Worm (Caenorhabditis elegans) whole organism, mixed stage, embryonic: Measurements from ENCODE around the gene F28F8.7.

Source experiments
- M03D4.4 ChIP-seq: sonication (generic microtip); optimal IDR thresholded peaks from 2 replicates; lab custom pipeline; 2017; ENCODE audit warnings: mild to moderate bottlenecking, missing genetic modification characterization, missing compliant biosample characterization
- bed-3 ChIP-seq: fragments of 200-800 bp; sonication (Bioruptor generic); optimal IDR thresholded peaks from 3 replicates; lab custom pipeline; 2018; ENCODE audit warnings: mild to moderate bottlenecking, missing genetic modification characterization, moderate library complexity, missing compliant biosample characterization
- blmp-1 ChIP-seq: fragments of 150-350 bp; optimal IDR thresholded peaks from 2 replicates; lab custom pipeline; 2014; ENCODE audit warnings: missing biosample characterization, missing genetic modification characterization
- ceh-39 ChIP-seq: fragments of 150-350 bp; optimal IDR thresholded peaks from 2 replicates; lab custom pipeline; 2014; ENCODE audit warnings: missing biosample characterization, missing genetic modification characterization
- ceh-43 ChIP-seq: fragments of 200-800 bp; sonication (Bioruptor generic); optimal IDR thresholded peaks from 2 replicates; lab custom pipeline; 2018; ENCODE audit warnings: mild to moderate bottlenecking, missing genetic modification characterization, moderate library complexity, missing compliant biosample characterization
- ceh-83 ChIP-seq: fragments of 200-800 bp; sonication (Bioruptor generic); optimal IDR thresholded peaks from 2 replicates; lab custom pipeline; 2018; ENCODE audit warnings: mild to moderate bottlenecking, missing genetic modification characterization, missing compliant biosample characterization
- ces-1 ChIP-seq: fragments of 150-350 bp; optimal IDR thresholded peaks from 2 replicates; lab custom pipeline; 2014; ENCODE audit warnings: missing biosample characterization, missing genetic modification reagents, missing genetic modification characterization
- cnd-1 ChIP-seq: fragments of 200-800 bp; sonication (Bioruptor generic); optimal IDR thresholded peaks from 2 replicates; lab custom pipeline; 2018; ENCODE audit warnings: mild to moderate bottlenecking, missing genetic modification characterization, missing compliant biosample characterization
- drap-1 ChIP-seq: fragments of 200-800 bp; sonication (Bioruptor generic); optimal IDR thresholded peaks from 3 replicates; lab custom pipeline; 2018; ENCODE audit warnings: mild to moderate bottlenecking, missing genetic modification characterization, missing compliant biosample characterization
- elt-3 ChIP-seq: fragments of 150-350 bp; optimal IDR thresholded peaks from 2 replicates; lab custom pipeline; 2014; ENCODE audit warnings: missing biosample characterization, missing genetic modification characterization
- flh-1 ChIP-seq: fragments of 200-800 bp; sonication (Bioruptor generic); optimal IDR thresholded peaks from 2 replicates; lab custom pipeline; 2018; ENCODE audit warnings: mild to moderate bottlenecking, missing genetic modification characterization, moderate library complexity, missing compliant biosample characterization
- ham-2 ChIP-seq: fragments of 200-800 bp; sonication (Bioruptor generic); optimal IDR thresholded peaks from 2 replicates; lab custom pipeline; 2018; ENCODE audit warnings: mild to moderate bottlenecking, missing genetic modification characterization, missing compliant biosample characterization
- hlh-1 ChIP-seq: fragments of 150-350 bp; optimal IDR thresholded peaks from 2 replicates; lab custom pipeline; 2014; ENCODE audit warnings: missing biosample characterization, missing genetic modification reagents, missing genetic modification characterization
- lin-13 ChIP-seq: fragments of 150-350 bp; optimal IDR thresholded peaks from 2 replicates; lab custom pipeline; 2014; ENCODE audit warnings: missing biosample characterization, missing genetic modification characterization
- lin-32 ChIP-seq: fragments of 200-800 bp; sonication (Bioruptor generic); optimal IDR thresholded peaks from 2 replicates; lab custom pipeline; 2018; ENCODE audit warnings: mild to moderate bottlenecking, missing genetic modification characterization, missing compliant biosample characterization
- lsy-2 ChIP-seq: fragments of 150-350 bp; optimal IDR thresholded peaks from 2 replicates; lab custom pipeline; 2014; ENCODE audit warnings: missing biosample characterization, missing genetic modification characterization
- mab-5 ChIP-seq: fragments of 150-350 bp; optimal IDR thresholded peaks from 2 replicates; lab custom pipeline; 2014; ENCODE audit warnings: missing biosample characterization, missing genetic modification characterization
- mep-1 ChIP-seq: fragments of 150-350 bp; optimal IDR thresholded peaks from 2 replicates; lab custom pipeline; 2017; ENCODE audit warnings: missing biosample characterization, missing genetic modification reagents, missing genetic modification characterization, inconsistent platforms
- nhr-12 ChIP-seq: fragments of 150-350 bp; optimal IDR thresholded peaks from 2 replicates; lab custom pipeline; 2014; ENCODE audit warnings: missing biosample characterization, missing genetic modification characterization
- nhr-2 ChIP-seq: fragments of 150-350 bp; optimal IDR thresholded peaks from 2 replicates; lab custom pipeline; 2014; ENCODE audit warnings: missing biosample characterization, missing genetic modification characterization
- nhr-237 ChIP-seq: fragments of 150-350 bp; optimal IDR thresholded peaks from 2 replicates; lab custom pipeline; 2014; ENCODE audit warnings: missing biosample characterization, missing genetic modification characterization
- nhr-28 ChIP-seq: fragments of 150-350 bp; optimal IDR thresholded peaks from 2 replicates; lab custom pipeline; 2014; ENCODE audit warnings: missing biosample characterization, missing genetic modification characterization
- nhr-76 ChIP-seq: sonication (generic microtip); optimal IDR thresholded peaks from 2 replicates; lab custom pipeline; 2017; ENCODE audit warnings: missing biosample characterization, missing genetic modification characterization
- pha-4 ChIP-seq: fragments of 150-350 bp; optimal IDR thresholded peaks from 2 replicates; lab custom pipeline; 2018; ENCODE audit warnings: missing biosample characterization, missing genetic modification reagents, missing genetic modification characterization
- snpc-4 ChIP-seq: fragments of 150-350 bp; optimal IDR thresholded peaks from 2 replicates; lab custom pipeline; 2014; ENCODE audit warnings: missing biosample characterization, missing genetic modification characterization
- tbx-8 ChIP-seq: fragments of 200-800 bp; sonication (Bioruptor generic); optimal IDR thresholded peaks from 2 replicates; lab custom pipeline; 2018; ENCODE audit warnings: mild to moderate bottlenecking, missing genetic modification characterization, moderate library complexity, missing compliant biosample characterization
- unc-120 ChIP-seq: sonication (generic microtip); optimal IDR thresholded peaks from 2 replicates; lab custom pipeline; 2017; ENCODE audit warnings: missing genetic modification characterization, missing compliant biosample characterization; ENCODE audit not compliant: poor library complexity, severe bottlenecking
- unc-39 ChIP-seq: fragments of 150-350 bp; optimal IDR thresholded peaks from 2 replicates; lab custom pipeline; 2014; ENCODE audit warnings: missing biosample characterization, missing genetic modification characterization
- zip-8 ChIP-seq: fragments of 150-350 bp; optimal IDR thresholded peaks from 2 replicates; lab custom pipeline; 2014; ENCODE audit warnings: missing biosample characterization, missing genetic modification characterization
- ztf-11 ChIP-seq: fragments of 150-350 bp; optimal IDR thresholded peaks from 2 replicates; lab custom pipeline; 2014; ENCODE audit warnings: missing biosample characterization, missing genetic modification characterization

Gene F28F8.7

DNA sequence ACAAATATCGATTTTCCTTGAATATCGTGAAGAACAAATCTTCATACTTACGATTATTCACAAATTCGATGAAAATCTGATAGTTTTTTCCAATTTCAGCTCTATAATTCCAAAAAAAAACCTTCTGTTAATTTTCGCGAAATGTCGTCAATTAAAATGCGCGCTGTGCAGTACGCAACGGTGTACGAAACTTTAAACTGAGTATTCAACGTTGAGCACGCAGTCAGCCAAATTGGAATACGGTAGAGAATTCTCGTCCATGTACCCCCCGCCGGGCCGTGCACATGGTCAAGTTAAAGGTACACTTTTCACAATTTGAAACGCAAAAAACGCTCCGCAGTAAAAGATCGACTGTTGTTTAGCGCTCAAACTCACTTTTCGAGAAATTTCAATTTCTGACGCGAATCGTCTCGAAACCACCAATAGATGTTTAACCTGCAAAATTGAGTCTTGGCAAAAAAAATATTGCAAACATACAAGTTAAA lies at the start of gene F28F8.7:
Gene F28F8.7, minus strand, starts transcription at position 435 of the 485 bp plus-strand sequence.
- TF ChIP-seq lsy-2 (tag; lab: Kevin White, UChicago): peak; percentile 88

DNA sequence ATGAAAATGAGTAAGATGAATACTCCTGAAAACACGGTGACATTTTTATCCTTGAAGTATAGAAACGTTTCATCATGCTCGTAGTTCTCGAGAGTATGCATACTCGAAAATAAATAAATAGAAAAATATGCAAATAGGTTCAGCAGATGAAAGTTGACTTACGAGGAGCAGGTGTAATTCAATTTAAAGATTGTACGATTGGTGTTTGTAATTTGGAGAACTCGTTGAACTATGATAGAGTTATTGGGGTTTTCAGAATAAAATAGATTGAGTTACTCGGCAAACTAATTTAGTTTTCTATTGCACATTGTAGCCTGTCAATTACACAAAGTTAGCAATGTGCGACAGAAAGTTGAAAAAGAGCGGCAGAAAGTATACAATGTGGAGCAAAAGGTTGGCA lies 48.4 kb upstream of the F28F8.7 start, which contains the start of gene srz-44:
Gene srz-44, minus strand, starts transcription at position 101 of the 400 bp plus-strand sequence.
- TF ChIP-seq ces-1 (GFP tag; lab: Kevin White, UChicago) (peak; percentile 13), cnd-1 (tag; lab: Kevin White, UChicago) (no peak), drap-1 (GFP tag; lab: Kevin White, UChicago) (no peak), bed-3 (GFP tag; lab: Kevin White, UChicago) (no peak), nhr-28 (no peak)

DNA sequence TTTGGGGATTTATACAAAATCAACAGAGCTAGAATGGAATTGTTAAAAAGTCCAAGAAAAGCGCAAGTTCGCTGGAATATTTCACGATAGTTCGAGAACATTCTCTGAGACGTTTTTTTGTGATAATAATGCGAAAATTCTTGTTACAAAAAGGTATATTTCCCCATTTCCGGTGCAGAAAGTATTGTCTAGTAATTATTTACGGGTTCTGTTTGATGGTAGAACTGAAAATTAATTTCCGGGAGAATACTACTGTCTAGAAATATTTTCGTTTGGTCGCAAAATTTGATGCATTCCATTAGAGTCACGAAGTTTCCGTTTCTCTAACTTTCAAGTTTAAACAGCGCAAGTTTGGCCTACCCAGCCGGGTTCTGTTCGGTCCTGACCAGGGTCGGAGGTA lies 39.1 kb upstream of the F28F8.7 start, which contains the start of gene str-248:
Gene str-248, minus strand, starts transcription at position 101 of the 400 bp plus-strand sequence.
- TF ChIP-seq mep-1 (tag; lab: Kevin White, UChicago) (no peak), zip-8 (no peak), snpc-4 (tag; lab: Kevin White, UChicago) (no peak), lin-13 (tag; lab: Kevin White, UChicago) (no peak), cnd-1 (tag; lab: Kevin White, UChicago) (no peak), nhr-2 (tag; lab: Kevin White, UChicago) (no peak), mab-5 (tag; lab: Kevin White, UChicago) (no peak), elt-3 (tag; lab: Kevin White, UChicago) (no peak), M03D4.4 (tag; lab: Kevin White, UChicago) (no peak), bed-3 (GFP tag; lab: Kevin White, UChicago) (no peak)

DNA sequence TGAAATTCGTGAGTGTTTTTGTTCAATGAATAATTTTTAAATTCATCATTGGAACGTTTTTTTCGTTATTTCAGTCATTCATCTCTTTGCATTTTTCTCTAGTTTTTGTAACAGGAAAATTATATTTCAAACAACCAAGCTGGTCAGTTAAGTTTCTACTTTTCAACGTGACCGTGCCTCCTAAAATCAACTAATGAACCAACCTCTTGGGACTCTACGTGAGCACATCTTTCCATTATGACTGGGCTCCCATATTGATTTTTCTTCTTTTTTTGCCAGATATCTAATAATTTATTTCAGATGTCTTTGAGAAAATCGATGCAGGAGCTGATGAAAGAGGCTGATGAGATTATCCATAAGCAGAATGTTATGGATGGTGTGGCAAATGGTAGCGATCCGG lies 35.1 kb upstream of the F28F8.7 start, which contains the start of gene C55A1.11:
Gene C55A1.11, plus strand, starts transcription at position 301 of the 400 bp plus-strand sequence.
- no peak for TF ChIP-seq nhr-76 (tag; lab: Kevin White, UChicago)
- TF ChIP-seq unc-39 (tag; lab: Kevin White, UChicago): no peak
- no peak for TF ChIP-seq flh-1 (GFP tag; lab: Kevin White, UChicago)
- no peak for TF ChIP-seq lin-32 (GFP tag; lab: Kevin White, UChicago)
- TF ChIP-seq cnd-1 (tag; lab: Kevin White, UChicago): no peak
- TF ChIP-seq hlh-1: no peak
- TF ChIP-seq ceh-39 (tag; lab: Kevin White, UChicago): no peak
- TF ChIP-seq ceh-83 (GFP tag; lab: Kevin White, UChicago): no peak
- no peak for TF ChIP-seq mab-5 (tag; lab: Kevin White, UChicago)
- no peak for TF ChIP-seq ham-2 (GFP tag; lab: Kevin White, UChicago)
- TF ChIP-seq nhr-237 (tag; lab: Kevin White, UChicago): no peak
- no peak for TF ChIP-seq tbx-8 (GFP tag; lab: Kevin White, UChicago)
- TF ChIP-seq unc-120: no peak
- no peak for TF ChIP-seq bed-3 (GFP tag; lab: Kevin White, UChicago)
- TF ChIP-seq snpc-4 (tag; lab: Kevin White, UChicago): no peak
- TF ChIP-seq pha-4: no peak

DNA sequence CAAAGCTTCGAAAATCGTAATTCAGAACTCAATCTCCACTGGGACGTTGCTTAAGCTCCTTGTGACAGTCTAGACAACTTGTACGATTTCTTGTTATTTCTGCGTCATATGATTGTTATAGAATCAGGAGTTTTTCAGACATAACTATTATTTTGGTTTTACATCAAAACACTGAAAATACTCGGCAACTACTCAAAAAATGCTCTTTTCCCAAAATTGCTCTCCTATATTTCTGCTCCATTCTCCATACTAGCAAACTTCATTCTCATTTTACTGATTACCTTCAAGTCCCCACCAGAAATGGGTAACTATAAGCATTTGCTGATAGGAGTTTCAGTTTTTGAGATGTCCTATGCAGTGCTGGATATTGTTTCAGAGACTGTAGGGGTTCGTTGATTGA lies 31.1 kb upstream of the F28F8.7 start, which contains the start of gene C55A1.1:
Gene C55A1.1, plus strand, starts transcription at position 301 of the 400 bp plus-strand sequence.
- TF ChIP-seq blmp-1 (tag; lab: Kevin White, UChicago) (no peak), lin-32 (GFP tag; lab: Kevin White, UChicago) (no peak), unc-39 (tag; lab: Kevin White, UChicago) (no peak), hlh-1 (no peak), ceh-43 (GFP tag; lab: Kevin White, UChicago) (no peak), pha-4 (no peak), ham-2 (GFP tag; lab: Kevin White, UChicago) (no peak), lsy-2 (tag; lab: Kevin White, UChicago) (no peak), tbx-8 (GFP tag; lab: Kevin White, UChicago) (no peak), nhr-28 (no peak), ces-1 (GFP tag; lab: Kevin White, UChicago) (no peak), nhr-237 (tag; lab: Kevin White, UChicago) (no peak), ztf-11 (tag; lab: Kevin White, UChicago) (no peak), nhr-76 (tag; lab: Kevin White, UChicago) (no peak), nhr-12 (tag; lab: Kevin White, UChicago) (no peak)
